Worm (Caenorhabditis elegans) whole organism, late embryonic: ENCODE data around the gene nlg-1.

Experiments used
- dve-1 ChIP-seq: sonication (generic microtip); optimal IDR thresholded peaks from 2 replicates; lab custom pipeline; 2017; ENCODE audit warnings: antibody characterized with exemption, mild to moderate bottlenecking, missing genetic modification characterization, missing compliant biosample characterization
- eyg-1 ChIP-seq: sonication (generic microtip); optimal IDR thresholded peaks from 2 replicates; lab custom pipeline; 2016; ENCODE audit warnings: missing genotype, missing genetic modification characterization, missing compliant biosample characterization
- hlh-13 ChIP-seq: fragments of 200-800 bp; sonication (Bioruptor generic); optimal IDR thresholded peaks from 2 replicates; lab custom pipeline; 2018; ENCODE audit warnings: mild to moderate bottlenecking, missing genetic modification characterization, missing compliant biosample characterization
- hlh-15 ChIP-seq: sonication (generic microtip); optimal IDR thresholded peaks from 2 replicates; lab custom pipeline; 2016; ENCODE audit warnings: missing genetic modification characterization, missing compliant biosample characterization
- hlh-6 ChIP-seq: sonication (generic microtip); optimal IDR thresholded peaks from 2 replicates; lab custom pipeline; 2016; ENCODE audit warnings: missing genotype, missing genetic modification characterization, missing compliant biosample characterization
- mec-3 ChIP-seq: sonication (generic microtip); optimal IDR thresholded peaks from 2 replicates; lab custom pipeline; 2016; ENCODE audit warnings: borderline replicate concordance, missing genetic modification characterization, missing compliant biosample characterization
- pag-3 ChIP-seq: sonication (generic microtip); optimal IDR thresholded peaks from 2 replicates; lab custom pipeline; 2016; ENCODE audit warnings: missing compliant biosample characterization, missing genetic modification characterization, borderline replicate concordance
- pros-1 ChIP-seq: fragments of 150-350 bp; optimal IDR thresholded peaks from 2 replicates; lab custom pipeline; 2014; ENCODE audit warnings: missing biosample characterization, missing genetic modification reagents, missing genetic modification characterization
- rnt-1 ChIP-seq: sonication (generic microtip); optimal IDR thresholded peaks from 2 replicates; lab custom pipeline; 2016; ENCODE audit warnings: missing genetic modification characterization, missing compliant biosample characterization
- sdc-2 ChIP-seq: sonication (generic microtip); optimal IDR thresholded peaks from 2 replicates; lab custom pipeline; 2016; ENCODE audit warnings: missing genotype, missing genetic modification characterization, missing compliant biosample characterization
- sox-2 ChIP-seq: fragments of 200-800 bp; sonication (Bioruptor generic); IDR thresholded peaks from 2 replicates; pipeline ENCODE4 v1.3.6; 2022; ENCODE audit warnings: missing genetic modification reagents, missing genetic modification characterization, missing compliant biosample characterization
- sox-4 ChIP-seq: sonication (generic microtip); optimal IDR thresholded peaks from 2 replicates; lab custom pipeline; 2017; ENCODE audit warnings: mild to moderate bottlenecking, missing genetic modification characterization, inconsistent platforms, missing compliant biosample characterization
- unc-42 ChIP-seq: sonication (generic microtip); optimal IDR thresholded peaks from 2 replicates; lab custom pipeline; 2016; ENCODE audit warnings: missing genotype, missing genetic modification characterization, missing compliant biosample characterization
- unc-55 ChIP-seq: sonication (generic microtip); optimal IDR thresholded peaks from 2 replicates; lab custom pipeline; 2017; ENCODE audit warnings: missing biosample characterization, missing genetic modification reagents, missing genetic modification characterization

- TF ChIP-seq unc-42 (tag; lab: Kevin White, UChicago) (no peak), pag-3 (tag; lab: Kevin White, UChicago) (no peak), sdc-2 (no peak), pros-1 (tag; lab: Kevin White, UChicago) (no peak), mec-3 (no peak), hlh-13 (no peak), rnt-1 (tag; lab: Kevin White, UChicago) (no peak), eyg-1 (no peak), hlh-6 (tag; lab: Kevin White, UChicago) (no peak), sox-2 (GFP tag; lab: Robert Waterston, UW) (no peak), hlh-15 (tag; lab: Kevin White, UChicago) (no peak), unc-55 (no peak), sox-4 (tag; lab: Kevin White, UChicago) (no peak), dve-1 (no peak)
Measured at ce11 chrX:13618574-13618973, 12.4 kb downstream of the nlg-1 start, which contains the start of gene nlp-53.
